Worm (Caenorhabditis elegans) whole organism, dauer: ENCODE results near the gene otpl-5.
"Not testable (repeated sequence)": the region's sequence is repeated elsewhere in the genome, so short reads cannot be mapped to it uniquely, and the experiment has no call there.

Experiments
- unc-62 ChIP-seq: sonication (generic microtip); optimal IDR thresholded peaks from 2 replicates; lab custom pipeline; 2017; ENCODE audit warnings: missing biosample characterization, missing genetic modification reagents, missing genetic modification characterization

The otpl-5 gene

ce11 chrV:8529219-8529618 is at the start of gene otpl-5:
Gene otpl-5, plus strand, starts transcription at chrV:8529519.
- no peak for TF ChIP-seq unc-62

ce11 chrV:8481274-8481673 is 48.0 kb upstream of the otpl-5 start:
- no peak for TF ChIP-seq unc-62

ce11 chrV:8494260-8494939 is 34.9 kb upstream of the otpl-5 start, which contains the start of gene pxn-1:
Gene pxn-1, plus strand, starts transcription at chrV:8494889.
- TF ChIP-seq unc-62: no peak

- TF ChIP-seq unc-62: no peak
Observed at ce11 chrV:8495106-8495505, 34.2 kb upstream of the otpl-5 start.

ce11 chrV:8495965-8496364 is 33.4 kb upstream of the otpl-5 start:
- no peak for TF ChIP-seq unc-62

ce11 chrV:8499407-8499806 is 29.9 kb upstream of the otpl-5 start:
- no peak for TF ChIP-seq unc-62

ce11 chrV:8500348-8500747 is 29.0 kb upstream of the otpl-5 start:
- TF ChIP-seq unc-62: no peak

- TF ChIP-seq unc-62: no peak
Observed at ce11 chrV:8507324-8507723, 22.0 kb upstream of the otpl-5 start, which contains the start of gene ZK994.6. Gene ZK994.6, minus strand, starts transcription at chrV:8507424.

- TF ChIP-seq unc-62: no peak
Observed at ce11 chrV:8513361-8513760, 16.0 kb upstream of the otpl-5 start, which contains the start of gene F45F2.9. Gene F45F2.9, minus strand, starts transcription at chrV:8513461.

- TF ChIP-seq unc-62: no peak
Observed at ce11 chrV:8516426-8516825, 12.9 kb upstream of the otpl-5 start.

ce11 chrV:8517711-8518110 is 11.6 kb upstream of the otpl-5 start:
- TF ChIP-seq unc-62: no peak

- TF ChIP-seq unc-62: no peak
Observed at ce11 chrV:8518283-8518682, 11.0 kb upstream of the otpl-5 start.

ce11 chrV:8518822-8519392 is 10.4 kb upstream of the otpl-5 start, which contains the start of gene F45F2.10:
Gene F45F2.10, minus strand, starts transcription at chrV:8518872.
- no peak for TF ChIP-seq unc-62

ce11 chrV:8520846-8521553 is 8.3 kb upstream of the otpl-5 start, which contains the start of the genes F45F2.11 and otpl-7:
Gene F45F2.11, minus strand, starts transcription at chrV:8520896.
Gene otpl-7, plus strand, starts transcription at chrV:8521503.
- no peak for TF ChIP-seq unc-62

- no peak for TF ChIP-seq unc-62
Observed at ce11 chrV:8525774-8526173, 3.5 kb upstream of the otpl-5 start, which contains the start of gene otpl-6. Gene otpl-6, plus strand, starts transcription at chrV:8526074.

ce11 chrV:8533067-8533466 is 3.7 kb downstream of the otpl-5 start, which contains the start of the genes his-8 and his-7:
Gene his-8, minus strand, starts transcription at chrV:8533086.
Gene his-7, plus strand, starts transcription at chrV:8533379.
- TF ChIP-seq unc-62: not testable (repeated sequence)

- no peak for TF ChIP-seq unc-62
Observed at ce11 chrV:8533916-8534315, 4.6 kb downstream of the otpl-5 start.
